ENCODE assay signal across 2 worm cellular contexts in genomic region chrV:18131049-18131448, ce11.
TF ChIP-seq lines count a peak whose summit lies in the region.

Gene Y37H2A.12 (minus strand): TSS chrV:18131129.

TF ChIP-seq in whole organism, L3 larva, 47 proteins besides CTCF, POLR2A, EP300 and RAD21:
- TF ChIP-seq ceh-28 (tag; optimal IDR thresholded peaks at IDR 0.05; lab: Kevin White, UChicago) = peak; percentile 6
- no peak for TF ChIP-seq jun-1 (tag; optimal IDR thresholded peaks at IDR 0.05; lab: Kevin White, UChicago)
- no peak for TF ChIP-seq lin-39 (tag; optimal IDR thresholded peaks at IDR 0.05; lab: Kevin White, UChicago)

TF ChIP-seq in whole organism, young adult, 124 proteins besides CTCF, POLR2A, EP300 and RAD21:
- TF ChIP-seq dpff-1 (tag; optimal IDR thresholded peaks at IDR 0.05; lab: Kevin White, UChicago) = no peak
- peak; percentile 83 for TF ChIP-seq him-1 (tag; optimal IDR thresholded peaks at IDR 0.05; lab: Kevin White, UChicago)
- TF ChIP-seq die-1 (tag; optimal IDR thresholded peaks at IDR 0.05; lab: Kevin White, UChicago) = no peak
- peak; percentile 48; the same call in 1 of the 2 replicates for TF ChIP-seq D2030.7 (GFP tag; IDR thresholded peaks at IDR 0.05; lab: Robert Waterston, UW)
- no peak for TF ChIP-seq pbrm-1 (GFP tag; IDR thresholded peaks at IDR 0.05; lab: Robert Waterston, UW)
- TF ChIP-seq lsl-1 (GFP tag; optimal IDR thresholded peaks at IDR 0.05; lab: Kevin White, UChicago) = peak; percentile 90
- peak; percentile 34; the same call in 1 of the 2 replicates for TF ChIP-seq F33H1.4 (GFP tag; IDR thresholded peaks at IDR 0.05; lab: Robert Waterston, UW)
- no peak for TF ChIP-seq ztf-6 (GFP tag; IDR thresholded peaks at IDR 0.05; lab: Robert Waterston, UW)
- peak; percentile 2 for TF ChIP-seq xnd-1 (tag; optimal IDR thresholded peaks at IDR 0.05; lab: Kevin White, UChicago)
- TF ChIP-seq Y53F4B.3 (GFP tag; IDR thresholded peaks at IDR 0.05; lab: Robert Waterston, UW) = no peak
- TF ChIP-seq madf-6 (GFP tag; IDR thresholded peaks at IDR 0.05; lab: Robert Waterston, UW) = peak; percentile 61
TF ChIP-seq in whole organism, young adult: peak in this region for 6.
